Worm (Caenorhabditis elegans) whole organism, late embryonic: ENCODE measurements around the gene F45E4.6.

Experiments used
- C08G9.2 ChIP-seq: sonication (generic microtip); optimal IDR thresholded peaks from 2 replicates; lab custom pipeline; 2016; ENCODE audit warnings: mild to moderate bottlenecking, missing genetic modification characterization, moderate library complexity, missing compliant biosample characterization
- C38D4.7 ChIP-seq: fragments of 200-800 bp; sonication (Bioruptor generic); optimal IDR thresholded peaks from 2 replicates; lab custom pipeline; 2018; ENCODE audit warnings: mild to moderate bottlenecking, missing genetic modification characterization, moderate library complexity, missing compliant biosample characterization
- K02D7.2 ChIP-seq: sonication (generic microtip); optimal IDR thresholded peaks from 2 replicates; lab custom pipeline; 2017; ENCODE audit warnings: mild to moderate bottlenecking, missing genetic modification characterization, missing compliant biosample characterization
- K09A11.1 ChIP-seq: sonication (generic microtip); optimal IDR thresholded peaks from 2 replicates; lab custom pipeline; 2017; ENCODE audit warnings: antibody characterized with exemption, mild to moderate bottlenecking, missing genetic modification characterization, missing compliant biosample characterization; ENCODE audit not compliant: insufficient read depth
- T23F11.4 ChIP-seq: fragments of 200-800 bp; sonication (Bioruptor generic); optimal IDR thresholded peaks from 2 replicates; lab custom pipeline; 2018; ENCODE audit warnings: mild to moderate bottlenecking, missing genetic modification characterization, missing compliant biosample characterization
- Y22D7AL.16 ChIP-seq: sonication (generic microtip); optimal IDR thresholded peaks from 2 replicates; lab custom pipeline; 2016; ENCODE audit warnings: missing genetic modification characterization, missing compliant biosample characterization
- ahr-1 ChIP-seq: sonication (generic microtip); optimal IDR thresholded peaks from 2 replicates; lab custom pipeline; 2016; ENCODE audit warnings: missing genetic modification characterization, missing compliant biosample characterization
- ceh-18 ChIP-seq: sonication (generic microtip); optimal IDR thresholded peaks from 2 replicates; lab custom pipeline; 2016; ENCODE audit warnings: missing genetic modification characterization, missing compliant biosample characterization
- ceh-24 ChIP-seq: sonication (generic microtip); optimal IDR thresholded peaks from 2 replicates; lab custom pipeline; 2016; ENCODE audit warnings: mild to moderate bottlenecking, missing genetic modification characterization, missing compliant biosample characterization
- ceh-30 ChIP-seq: fragments of 150-350 bp; optimal IDR thresholded peaks from 2 replicates; lab custom pipeline; 2014; ENCODE audit warnings: missing biosample characterization, missing genetic modification characterization
- ceh-31 ChIP-seq: sonication (generic microtip); optimal IDR thresholded peaks from 2 replicates; lab custom pipeline; 2016; ENCODE audit warnings: missing genetic modification characterization, missing compliant biosample characterization
- ceh-6 ChIP-seq: fragments of 200-800 bp; sonication (Bioruptor generic); optimal IDR thresholded peaks from 2 replicates; lab custom pipeline; 2018; ENCODE audit warnings: mild to moderate bottlenecking, missing genetic modification characterization, missing compliant biosample characterization
- ceh-9 ChIP-seq: sonication (generic microtip); optimal IDR thresholded peaks from 2 replicates; lab custom pipeline; 2016; ENCODE audit warnings: mild to moderate bottlenecking, missing genetic modification characterization, inconsistent platforms, missing compliant biosample characterization
- che-1 ChIP-seq: sonication (generic microtip); optimal IDR thresholded peaks from 2 replicates; lab custom pipeline; 2016; ENCODE audit warnings: mild to moderate bottlenecking, missing genetic modification characterization, missing compliant biosample characterization
- dve-1 ChIP-seq: sonication (generic microtip); optimal IDR thresholded peaks from 2 replicates; lab custom pipeline; 2017; ENCODE audit warnings: antibody characterized with exemption, mild to moderate bottlenecking, missing genetic modification characterization, missing compliant biosample characterization
- elt-2 ChIP-seq: sonication (generic microtip); optimal IDR thresholded peaks from 2 replicates; lab custom pipeline; 2016; ENCODE audit warnings: missing genetic modification reagents, missing genetic modification characterization, missing compliant biosample characterization
- fkh-10 ChIP-seq: fragments of 150-350 bp; optimal IDR thresholded peaks from 2 replicates; lab custom pipeline; 2014; ENCODE audit warnings: missing biosample characterization, missing genetic modification reagents, missing genetic modification characterization
- gmeb-2 ChIP-seq: sonication (generic microtip); optimal IDR thresholded peaks from 2 replicates; lab custom pipeline; 2016; ENCODE audit warnings: missing genetic modification characterization, inconsistent platforms, missing compliant biosample characterization
- hlh-13 ChIP-seq: fragments of 200-800 bp; sonication (Bioruptor generic); optimal IDR thresholded peaks from 2 replicates; lab custom pipeline; 2018; ENCODE audit warnings: mild to moderate bottlenecking, missing genetic modification characterization, missing compliant biosample characterization
- hlh-15 ChIP-seq: sonication (generic microtip); optimal IDR thresholded peaks from 2 replicates; lab custom pipeline; 2016; ENCODE audit warnings: missing genetic modification characterization, missing compliant biosample characterization
- hlh-30 ChIP-seq: sonication (generic microtip); optimal IDR thresholded peaks from 2 replicates; lab custom pipeline; 2017; ENCODE audit warnings: antibody characterized with exemption, missing genetic modification characterization, missing compliant biosample characterization; ENCODE audit not compliant: insufficient read depth
- hlh-6 ChIP-seq: sonication (generic microtip); optimal IDR thresholded peaks from 2 replicates; lab custom pipeline; 2016; ENCODE audit warnings: missing genotype, missing genetic modification characterization, missing compliant biosample characterization
- hlh-8 ChIP-seq: sonication (generic microtip); optimal IDR thresholded peaks from 2 replicates; lab custom pipeline; 2016; ENCODE audit warnings: missing genotype, missing genetic modification characterization, missing compliant biosample characterization
- lim-6 ChIP-seq: sonication (generic microtip); optimal IDR thresholded peaks from 2 replicates; lab custom pipeline; 2016; ENCODE audit warnings: missing genetic modification characterization, missing compliant biosample characterization
- madf-2 ChIP-seq: sonication (generic microtip); optimal IDR thresholded peaks from 2 replicates; lab custom pipeline; 2017; ENCODE audit warnings: missing genetic modification characterization, missing compliant biosample characterization
- mec-3 ChIP-seq: sonication (generic microtip); optimal IDR thresholded peaks from 2 replicates; lab custom pipeline; 2016; ENCODE audit warnings: borderline replicate concordance, missing genetic modification characterization, missing compliant biosample characterization
- nfya-1 ChIP-seq: sonication (generic microtip); optimal IDR thresholded peaks from 2 replicates; lab custom pipeline; 2017; ENCODE audit warnings: missing genetic modification characterization, mild to moderate bottlenecking, missing compliant biosample characterization, antibody characterized with exemption, moderate library complexity
- npax-4 ChIP-seq: sonication (generic microtip); optimal IDR thresholded peaks from 2 replicates; lab custom pipeline; 2016; ENCODE audit warnings: missing genetic modification characterization, missing compliant biosample characterization
- odd-2 ChIP-seq: sonication (generic microtip); optimal IDR thresholded peaks from 2 replicates; lab custom pipeline; 2017; ENCODE audit warnings: antibody characterized with exemption, mild to moderate bottlenecking, missing genetic modification characterization, missing compliant biosample characterization
- pat-9 ChIP-seq: fragments of 200-800 bp; sonication (Bioruptor generic); optimal IDR thresholded peaks from 2 replicates; lab custom pipeline; 2018; ENCODE audit warnings: mild to moderate bottlenecking, missing genetic modification characterization, moderate library complexity, missing compliant biosample characterization
- ref-2 ChIP-seq: sonication (generic microtip); optimal IDR thresholded peaks from 2 replicates; lab custom pipeline; 2016; ENCODE audit warnings: missing genetic modification characterization, missing compliant biosample characterization
- rnt-1 ChIP-seq: sonication (generic microtip); optimal IDR thresholded peaks from 2 replicates; lab custom pipeline; 2016; ENCODE audit warnings: missing genetic modification characterization, missing compliant biosample characterization
- sdc-2 ChIP-seq: sonication (generic microtip); optimal IDR thresholded peaks from 2 replicates; lab custom pipeline; 2016; ENCODE audit warnings: missing genotype, missing genetic modification characterization, missing compliant biosample characterization
- sox-2 ChIP-seq: fragments of 200-800 bp; sonication (Bioruptor generic); IDR thresholded peaks from 2 replicates; pipeline ENCODE4 v1.3.6; 2022; ENCODE audit warnings: missing genetic modification reagents, missing genetic modification characterization, missing compliant biosample characterization
- sox-4 ChIP-seq: sonication (generic microtip); optimal IDR thresholded peaks from 2 replicates; lab custom pipeline; 2017; ENCODE audit warnings: mild to moderate bottlenecking, missing genetic modification characterization, inconsistent platforms, missing compliant biosample characterization
- ttx-3 ChIP-seq: sonication (generic microtip); optimal IDR thresholded peaks from 2 replicates; lab custom pipeline; 2016; ENCODE audit warnings: missing genetic modification reagents, missing genetic modification characterization, missing compliant biosample characterization
- unc-3 ChIP-seq, 2 experiments: fragments of 200-800 bp in 1 of 2; sonication (Bioruptor generic) in 1 of 2; sonication (generic microtip) in 1 of 2; conservative IDR thresholded peaks in 1 of 2; optimal IDR thresholded peaks in 1 of 2; 2 replicates each; pipeline versions ENCODE4 v1.3.6 to Lab custom; 2016 to 2022; ENCODE audit warnings: missing compliant biosample characterization in 2 of 2, missing genetic modification characterization in 2 of 2, missing genetic modification reagents in 1 of 2
- unc-42 ChIP-seq: sonication (generic microtip); optimal IDR thresholded peaks from 2 replicates; lab custom pipeline; 2016; ENCODE audit warnings: missing genotype, missing genetic modification characterization, missing compliant biosample characterization
- unc-55 ChIP-seq: sonication (generic microtip); optimal IDR thresholded peaks from 2 replicates; lab custom pipeline; 2017; ENCODE audit warnings: missing biosample characterization, missing genetic modification reagents, missing genetic modification characterization
- unc-86 ChIP-seq: sonication (generic microtip); optimal IDR thresholded peaks from 2 replicates; lab custom pipeline; 2016; ENCODE audit warnings: missing genetic modification characterization, missing compliant biosample characterization
- ztf-16 ChIP-seq: sonication (generic microtip); optimal IDR thresholded peaks from 2 replicates; lab custom pipeline; 2017; ENCODE audit warnings: missing genetic modification characterization, missing compliant biosample characterization

The F45E4.6 gene

ce11 chrIV:7663006-7663405 lies 30.7 kb upstream of the F45E4.6 start:
- TF ChIP-seq unc-3 (GFP tag; conservative IDR thresholded peaks at IDR 0.05; lab: Robert Waterston, UW): peak; percentile 58; the same call in 1 of the 2 replicates
- peak; percentile 93 for TF ChIP-seq unc-3 (tag; optimal IDR thresholded peaks at IDR 0.05; lab: Kevin White, UChicago)
- no peak for TF ChIP-seq hlh-13 (GFP tag; lab: Kevin White, UChicago)
- no peak for TF ChIP-seq ceh-30
- TF ChIP-seq hlh-6 (tag; lab: Kevin White, UChicago): no peak
- peak; percentile 5 for TF ChIP-seq ceh-31
- TF ChIP-seq madf-2 (tag; lab: Kevin White, UChicago): no peak
- no peak for TF ChIP-seq C38D4.7 (GFP tag; lab: Kevin White, UChicago)
- TF ChIP-seq sox-2 (GFP tag; lab: Robert Waterston, UW): no peak
- TF ChIP-seq ceh-18 (tag; lab: Kevin White, UChicago): no peak
- no peak for TF ChIP-seq ceh-9 (tag; lab: Kevin White, UChicago)
- peak; percentile 74 for TF ChIP-seq unc-42
- TF ChIP-seq hlh-8 (tag; lab: Kevin White, UChicago): no peak
- TF ChIP-seq ref-2 (tag; lab: Kevin White, UChicago): no peak
- TF ChIP-seq ceh-24 (tag; lab: Kevin White, UChicago): no peak
- no peak for TF ChIP-seq lim-6 (tag; lab: Kevin White, UChicago)

DNA sequence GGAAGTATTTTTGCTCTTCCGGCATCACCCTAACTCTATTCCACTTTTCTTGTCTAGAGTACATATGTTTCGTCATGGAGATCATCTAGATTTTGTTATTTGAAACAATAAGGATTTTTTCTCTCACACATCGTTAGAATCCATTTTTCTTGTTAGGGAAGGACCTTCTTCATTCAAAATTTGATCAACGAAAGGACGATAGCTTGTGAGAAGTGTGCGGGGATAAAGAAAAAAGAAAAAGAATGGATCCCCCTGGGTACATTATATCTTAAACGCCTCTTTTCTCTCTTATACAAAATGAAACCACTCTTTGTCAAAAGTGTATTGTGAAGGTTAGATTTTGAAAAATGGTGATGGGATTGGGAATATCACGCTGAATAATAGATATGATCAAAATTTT lies 29.2 kb upstream of the F45E4.6 start:
- TF ChIP-seq gmeb-2 (tag; lab: Kevin White, UChicago) (no peak), madf-2 (tag; lab: Kevin White, UChicago) (no peak), unc-42 (peak; percentile 27), mec-3 (tag; lab: Kevin White, UChicago) (no peak)

ce11 chrIV:7659481-7659880 lies 27.1 kb upstream of the F45E4.6 start:
- TF ChIP-seq pat-9 (tag; lab: Kevin White, UChicago) (no peak), nfya-1 (tag; lab: Kevin White, UChicago) (no peak), rnt-1 (peak; percentile 35), ceh-30 (no peak), unc-86 (tag; lab: Kevin White, UChicago) (no peak), hlh-6 (tag; lab: Kevin White, UChicago) (no peak), fkh-10 (GFP tag; lab: Kevin White, UChicago) (no peak)

DNA sequence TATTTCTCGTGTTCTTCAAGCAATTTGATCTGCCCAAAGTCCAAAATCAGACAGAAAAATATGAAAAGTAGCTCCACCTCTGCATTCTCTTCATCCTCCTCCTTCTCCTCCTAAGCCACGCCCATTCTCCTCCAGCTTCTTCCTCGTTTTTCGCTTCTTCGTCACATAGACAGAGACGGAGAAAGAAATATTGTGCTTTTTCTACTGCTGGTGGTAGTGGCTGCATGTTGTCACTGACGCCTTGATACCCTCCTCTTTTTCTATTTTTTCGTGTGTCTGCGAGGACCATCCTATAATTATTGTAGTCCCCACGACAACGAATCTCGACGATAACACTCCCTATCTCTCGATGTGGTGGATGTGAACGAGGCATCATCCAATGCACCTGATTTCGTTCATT lies 26.2 kb upstream of the F45E4.6 start, which contains the start of gene C08G9.1:
Gene C08G9.1 (plus strand): TSS at position 175 of the 400 bp plus-strand sequence.
- TF ChIP-seq ceh-18 (tag; lab: Kevin White, UChicago) (peak; percentile 19), K02D7.2 (no peak), C08G9.2 (tag; lab: Kevin White, UChicago) (peak; percentile 56), hlh-15 (tag; lab: Kevin White, UChicago) (no peak)

DNA sequence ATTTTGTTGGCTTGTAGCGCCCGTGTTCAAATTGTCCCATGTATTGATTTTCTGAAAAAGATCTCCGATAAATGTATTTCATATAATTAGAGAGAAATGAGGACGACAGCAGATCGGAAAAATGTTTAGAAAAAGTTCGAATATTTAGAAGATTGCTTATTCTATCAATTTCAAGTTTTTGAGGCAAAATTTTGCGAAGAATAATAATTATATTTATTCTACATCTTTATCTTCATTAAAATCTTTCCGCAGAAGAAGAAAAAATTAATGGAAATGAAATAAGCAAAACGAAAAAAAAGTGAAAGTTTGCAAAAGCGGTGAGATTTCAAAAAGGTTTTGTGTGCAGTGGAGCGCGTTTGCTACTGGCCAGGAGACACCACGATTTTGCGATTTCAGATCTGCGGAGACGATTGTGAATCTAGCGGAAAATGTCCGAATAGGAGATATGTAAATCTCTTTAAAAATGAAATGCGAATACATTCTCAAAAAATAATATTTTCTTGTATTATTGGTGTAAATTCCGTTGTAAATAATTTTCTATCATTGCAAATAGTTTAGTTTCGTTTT lies 21.9 kb upstream of the F45E4.6 start, which contains the start of gene nrde-4:
Gene nrde-4 (minus strand): TSS at position 51 of the 567 bp plus-strand sequence.
- no peak for TF ChIP-seq npax-4 (tag; lab: Kevin White, UChicago)
- TF ChIP-seq madf-2 (tag; lab: Kevin White, UChicago): no peak
- no peak for TF ChIP-seq hlh-30 (tag; lab: Kevin White, UChicago)
- no peak for TF ChIP-seq odd-2
- peak; percentile 100 for TF ChIP-seq C08G9.2 (tag; lab: Kevin White, UChicago)
- no peak for TF ChIP-seq lim-6 (tag; lab: Kevin White, UChicago)
- no peak for TF ChIP-seq sox-4 (tag; lab: Kevin White, UChicago)
- no peak for TF ChIP-seq hlh-15 (tag; lab: Kevin White, UChicago)
- TF ChIP-seq unc-55: no peak
- no peak for TF ChIP-seq sdc-2 (tag; lab: Kevin White, UChicago)
- TF ChIP-seq nfya-1 (tag; lab: Kevin White, UChicago): peak; percentile 52
- no peak for TF ChIP-seq ztf-16 (tag; lab: Kevin White, UChicago)
- TF ChIP-seq elt-2 (tag; lab: Kevin White, UChicago): peak; percentile 43
- no peak for TF ChIP-seq ttx-3 (tag; lab: Kevin White, UChicago)
- TF ChIP-seq T23F11.4 (GFP tag; lab: Kevin White, UChicago): no peak
- peak; percentile 25 for TF ChIP-seq dve-1 (tag; lab: Kevin White, UChicago)
- peak; percentile 56 for TF ChIP-seq ceh-30
- TF ChIP-seq hlh-13 (GFP tag; lab: Kevin White, UChicago): no peak
- TF ChIP-seq unc-86 (tag; lab: Kevin White, UChicago): peak; percentile 24
- no peak for TF ChIP-seq ceh-6 (GFP tag; lab: Kevin White, UChicago)
- TF ChIP-seq Y22D7AL.16 (tag; lab: Kevin White, UChicago): no peak
- peak; percentile 58 for TF ChIP-seq ahr-1
- TF ChIP-seq sox-2 (GFP tag; lab: Robert Waterston, UW): no peak
- no peak for TF ChIP-seq mec-3 (tag; lab: Kevin White, UChicago)
- TF ChIP-seq che-1: no peak
- no peak for TF ChIP-seq K09A11.1 (tag; lab: Kevin White, UChicago)
- TF ChIP-seq K02D7.2: no peak
